Fruit fly (Drosophila melanogaster) whole organism, adult: Measurements from ENCODE around the gene Gr98a.

Source experiments
- CG12768 ChIP-seq: fragments of 200-800 bp; sonication (Bioruptor generic); optimal IDR thresholded peaks from 2 replicates; lab custom pipeline; 2017; ENCODE audit warnings: missing biosample characterization, missing genetic modification characterization, mild to moderate bottlenecking, moderate library complexity, missing genetic modification reagents
- CG1620 ChIP-seq: fragments of 200-800 bp; sonication (Bioruptor generic); optimal IDR thresholded peaks from 2 replicates; lab custom pipeline; 2016; ENCODE audit warnings: missing biosample characterization, missing genetic modification characterization
- bab1 ChIP-seq: fragments of 200-800 bp; sonication (Bioruptor generic); optimal IDR thresholded peaks from 3 replicates; lab custom pipeline; 2019; ENCODE audit warnings: missing biosample characterization, mild to moderate bottlenecking, missing genetic modification characterization, moderate library complexity
- kay ChIP-seq: fragments of 200-800 bp; sonication (Bioruptor generic); peaks from one replicate; lab custom pipeline; 2016; ENCODE audit warnings: missing biosample characterization, missing genetic modification characterization, borderline replicate concordance
- toe ChIP-seq: fragments of 200-800 bp; sonication (Bioruptor generic); optimal IDR thresholded peaks from 2 replicates; lab custom pipeline; 2016; ENCODE audit warnings: missing biosample characterization, missing genetic modification characterization

DNA sequence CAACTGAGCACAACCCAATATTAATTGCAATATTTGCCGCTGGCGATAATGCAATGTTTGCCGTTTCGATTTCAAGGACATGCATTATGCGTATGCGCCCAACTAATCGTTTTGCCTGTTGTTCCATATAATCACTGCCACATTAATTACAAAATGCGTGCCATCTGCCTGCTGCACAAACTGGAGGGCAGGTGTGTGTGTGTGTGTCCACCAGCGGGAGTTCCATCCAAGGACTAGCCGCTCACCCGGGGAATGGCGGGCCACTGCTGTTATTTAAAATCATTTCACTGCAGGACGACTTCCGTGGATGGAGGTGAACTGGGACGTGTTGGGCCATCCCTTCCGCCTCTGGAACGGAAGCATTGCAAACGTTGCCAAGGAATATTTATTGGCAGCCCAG is 42.4 kb upstream of the Gr98a start:
- no peak for TF ChIP-seq toe
- no peak for TF ChIP-seq CG12768 (GFP tag; lab: Kevin White, UChicago)
- no peak for TF ChIP-seq kay (GFP tag; lab: Kevin White, UChicago)
- TF ChIP-seq CG1620 (GFP tag; lab: Kevin White, UChicago): no peak
- TF ChIP-seq bab1 (GFP tag; lab: Kevin White, UChicago): no peak
